Fruit fly (Drosophila melanogaster) whole organism, embryonic: ENCODE measurements around the gene CG31792.

Source experiments
- CG10565 ChIP-seq: fragments of 200-800 bp; sonication (Bioruptor generic); optimal IDR thresholded peaks from 3 replicates; lab custom pipeline; 2016; ENCODE audit warnings: missing biosample characterization, mild to moderate bottlenecking, missing genetic modification characterization
- CG10979 ChIP-seq: fragments of 200-800 bp; sonication (Bioruptor generic); optimal IDR thresholded peaks from 2 replicates; lab custom pipeline; 2018; ENCODE audit warnings: missing biosample characterization, mild to moderate bottlenecking, missing genetic modification characterization, moderate library complexity
- CG11696 ChIP-seq: fragments of 200-800 bp; sonication (Bioruptor generic); IDR thresholded peaks from 2 replicates; pipeline ENCODE4 v1.3.6; 2022; ENCODE audit warnings: missing biosample characterization, missing genetic modification characterization
- CG12769 ChIP-seq: fragments of 200-800 bp; sonication (Bioruptor generic); optimal IDR thresholded peaks from 2 replicates; lab custom pipeline; 2019; ENCODE audit warnings: missing biosample characterization, mild to moderate bottlenecking, missing genetic modification characterization, moderate library complexity
- CG12942 ChIP-seq: fragments of 200-800 bp; sonication (Bioruptor generic); optimal IDR thresholded peaks from 3 replicates; lab custom pipeline; 2016; ENCODE audit warnings: missing biosample characterization, missing genetic modification characterization
- CG1603 ChIP-seq: fragments of 200-800 bp; sonication (Bioruptor generic); optimal IDR thresholded peaks from 2 replicates; lab custom pipeline; 2019; ENCODE audit warnings: missing biosample characterization, mild to moderate bottlenecking, missing genetic modification characterization, moderate library complexity
- CG33213 ChIP-seq: fragments of 200-800 bp; sonication (Bioruptor generic); optimal IDR thresholded peaks from 3 replicates; lab custom pipeline; 2016; ENCODE audit warnings: missing biosample characterization, missing genetic modification characterization
- CG4707 ChIP-seq: fragments of 200-800 bp; sonication (Bioruptor generic); optimal IDR thresholded peaks from 2 replicates; lab custom pipeline; 2018; ENCODE audit warnings: missing biosample characterization, mild to moderate bottlenecking, missing genetic modification characterization, moderate library complexity
- CG5953 ChIP-seq: fragments of 200-800 bp; sonication (Bioruptor generic); IDR thresholded peaks from 2 replicates; pipeline ENCODE4 v1.3.6; 2022; ENCODE audit warnings: missing biosample characterization, missing genetic modification characterization
- CG6683 ChIP-seq: fragments of 200-800 bp; sonication (Bioruptor generic); optimal IDR thresholded peaks from 2 replicates; lab custom pipeline; 2017; ENCODE audit warnings: missing biosample characterization, mild to moderate bottlenecking, missing genetic modification characterization, missing genetic modification reagents
- CG7928 ChIP-seq: fragments of 200-800 bp; sonication (Bioruptor generic); optimal IDR thresholded peaks from 2 replicates; lab custom pipeline; 2017; ENCODE audit warnings: missing biosample characterization, mild to moderate bottlenecking, missing genetic modification characterization
- CG8290 ChIP-seq, 3 experiments: fragments of 200-800 bp; sonication (Bioruptor generic); optimal IDR thresholded peaks; 2 replicates each; lab custom pipeline; 2016 to 2019; ENCODE audit warnings: missing biosample characterization in 3 of 3, missing genetic modification characterization in 3 of 3, mild to moderate bottlenecking in 2 of 3, moderate library complexity in 1 of 3
- CG9797 ChIP-seq: fragments of 200-800 bp; sonication (Bioruptor generic); optimal IDR thresholded peaks from 3 replicates; lab custom pipeline; 2018; ENCODE audit warnings: missing biosample characterization, mild to moderate bottlenecking, missing genetic modification characterization
- CHES-1-like ChIP-seq: fragments of 200-800 bp; sonication (Bioruptor generic); optimal IDR thresholded peaks from 2 replicates; lab custom pipeline; 2016; ENCODE audit warnings: missing biosample characterization, missing genetic modification characterization
- Dek ChIP-seq: fragments of 200-800 bp; sonication (Bioruptor generic); optimal IDR thresholded peaks from 3 replicates; lab custom pipeline; 2019; ENCODE audit warnings: missing biosample characterization, mild to moderate bottlenecking, missing genetic modification characterization, moderate library complexity
- Dfd ChIP-seq, 2 experiments: fragments of >200 bp; optimal IDR thresholded peaks; 2 replicates each; lab custom pipeline; 2017; ENCODE audit warnings: missing biosample characterization in 2 of 2, missing genetic modification characterization in 2 of 2
- Dip2 ChIP-seq: fragments of 200-800 bp; sonication (Bioruptor generic); IDR thresholded peaks from 2 replicates; pipeline ENCODE4 v1.3.6; 2022; ENCODE audit warnings: missing biosample characterization, missing genetic modification characterization
- E2f1 ChIP-seq: fragments of 200-800 bp; sonication (Bioruptor generic); IDR thresholded peaks from 2 replicates; pipeline ENCODE4 v1.3.6; 2022; ENCODE audit warnings: missing biosample characterization, missing genetic modification characterization
- H15 ChIP-seq: fragments of 200-800 bp; sonication (Bioruptor generic); IDR thresholded peaks from 3 replicates; pipeline ENCODE4 v1.3.6; 2022; ENCODE audit warnings: missing biosample characterization, missing genetic modification characterization
- Hr78 ChIP-seq, 2 experiments: fragments of 200-800 bp in 1 of 2; fragments of >200 bp in 1 of 2; sonication (Bioruptor generic) in 1 of 2; optimal IDR thresholded peaks; 2 replicates each; lab custom pipeline; 2017 to 2019; ENCODE audit warnings: missing biosample characterization in 2 of 2, missing genetic modification characterization in 2 of 2, mild to moderate bottlenecking in 1 of 2, moderate library complexity in 1 of 2
- Kr ChIP-seq: fragments of 200-800 bp; sonication (Bioruptor generic); optimal IDR thresholded peaks from 2 replicates; lab custom pipeline; 2017; ENCODE audit warnings: missing biosample characterization, mild to moderate bottlenecking, missing genetic modification characterization
- Lim3 ChIP-seq: fragments of 200-800 bp; sonication (Bioruptor generic); IDR thresholded peaks from 2 replicates; pipeline ENCODE4 v1.3.6; 2022; ENCODE audit warnings: missing biosample characterization, missing genetic modification characterization
- Med ChIP-seq: fragments of 200-800 bp; sonication (Bioruptor generic); peaks from one replicate; lab custom pipeline; 2016; ENCODE audit warnings: missing biosample characterization, missing genetic modification characterization, mild to moderate bottlenecking, inconsistent platforms, moderate library complexity
- Meics ChIP-seq: fragments of 200-800 bp; sonication (Bioruptor generic); optimal IDR thresholded peaks from 2 replicates; lab custom pipeline; 2017; ENCODE audit warnings: missing biosample characterization, mild to moderate bottlenecking, missing genetic modification characterization
- NC2β ChIP-seq: fragments of 200-800 bp; sonication (Bioruptor generic); optimal IDR thresholded peaks from 2 replicates; lab custom pipeline; 2016; ENCODE audit warnings: missing biosample characterization, missing genetic modification characterization
- Oli ChIP-seq: fragments of 200-800 bp; sonication (Bioruptor generic); optimal IDR thresholded peaks from 2 replicates; lab custom pipeline; 2018; ENCODE audit warnings: missing biosample characterization, mild to moderate bottlenecking, missing genetic modification characterization, moderate library complexity
- ac ChIP-seq: fragments of 200-800 bp; sonication (Bioruptor generic); optimal IDR thresholded peaks from 3 replicates; lab custom pipeline; 2017; ENCODE audit warnings: missing biosample characterization, mild to moderate bottlenecking, missing genetic modification characterization
- az2 ChIP-seq: fragments of 200-800 bp; sonication (Bioruptor generic); optimal IDR thresholded peaks from 3 replicates; lab custom pipeline; 2016; ENCODE audit warnings: missing biosample characterization, missing genetic modification characterization
- br ChIP-seq: fragments of >200 bp; optimal IDR thresholded peaks from 2 replicates; lab custom pipeline; 2017
- caup ChIP-seq: fragments of 200-800 bp; sonication (Bioruptor generic); optimal IDR thresholded peaks from 3 replicates; lab custom pipeline; 2017; ENCODE audit warnings: missing biosample characterization, mild to moderate bottlenecking, missing genetic modification characterization, moderate library complexity; ENCODE audit not compliant: severe bottlenecking
- esg ChIP-seq: fragments of 200-800 bp; sonication (Bioruptor generic); conservative IDR thresholded peaks from 2 replicates; pipeline ENCODE4 v1.3.6; 2022; ENCODE audit warnings: missing biosample characterization, missing genetic modification characterization
- fd96Cb ChIP-seq: fragments of 200-800 bp; sonication (Bioruptor generic); optimal IDR thresholded peaks from 2 replicates; lab custom pipeline; 2018; ENCODE audit warnings: missing biosample characterization, mild to moderate bottlenecking, missing genetic modification characterization, moderate library complexity
- gsb ChIP-seq: fragments of 200-800 bp; sonication (Bioruptor generic); IDR thresholded peaks from 2 replicates; pipeline ENCODE4 v1.3.6; 2022; ENCODE audit warnings: missing biosample characterization, missing genetic modification characterization
- jigr1 ChIP-seq: fragments of 200-800 bp; sonication (Bioruptor generic); IDR thresholded peaks from 3 replicates; pipeline ENCODE4 v1.3.6; 2022; ENCODE audit warnings: missing biosample characterization, missing genetic modification characterization
- lola ChIP-seq, 3 experiments: fragments of >200 bp in 2 of 3; fragments of 200-800 bp in 1 of 3; sonication (Bioruptor generic) in 1 of 3; optimal IDR thresholded peaks; 2 replicates each; lab custom pipeline; 2017 to 2019; ENCODE audit warnings: missing biosample characterization in 3 of 3, missing genetic modification characterization in 3 of 3, mild to moderate bottlenecking in 1 of 3, moderate library complexity in 1 of 3
- onecut ChIP-seq: fragments of 200-800 bp; sonication (Bioruptor generic); IDR thresholded peaks from 2 replicates; pipeline ENCODE4 v1.3.6; 2022; ENCODE audit warnings: missing biosample characterization, missing genetic modification characterization
- pb ChIP-seq: fragments of 200-800 bp; sonication (Bioruptor generic); optimal IDR thresholded peaks from 3 replicates; lab custom pipeline; 2016; ENCODE audit warnings: missing biosample characterization, missing genetic modification characterization
- pita ChIP-seq: fragments of 200-800 bp; sonication (Bioruptor generic); optimal IDR thresholded peaks from 2 replicates; lab custom pipeline; 2017; ENCODE audit warnings: missing biosample characterization, mild to moderate bottlenecking, missing genetic modification characterization
- row ChIP-seq: fragments of 200-800 bp; sonication (Bioruptor generic); IDR thresholded peaks from 3 replicates; pipeline ENCODE4 v1.3.6; 2022; ENCODE audit warnings: missing biosample characterization, missing genetic modification characterization
- seq ChIP-seq: fragments of 200-800 bp; sonication (Bioruptor generic); IDR thresholded peaks from 2 replicates; pipeline ENCODE4 v1.3.6; 2022; ENCODE audit warnings: missing biosample characterization, missing genetic modification characterization
- shn ChIP-seq: fragments of 200-800 bp; sonication (Bioruptor generic); optimal IDR thresholded peaks from 3 replicates; lab custom pipeline; 2016; ENCODE audit warnings: missing biosample characterization, missing genetic modification characterization
- sr ChIP-seq: fragments of 200-800 bp; sonication (Bioruptor generic); IDR thresholded peaks from 3 replicates; pipeline ENCODE4 v1.3.6; 2022; ENCODE audit warnings: missing biosample characterization, missing genetic modification characterization
- sug ChIP-seq: fragments of 200-800 bp; optimal IDR thresholded peaks from 2 replicates; lab custom pipeline; 2019; ENCODE audit warnings: missing biosample characterization, mild to moderate bottlenecking, missing genetic modification characterization, moderate library complexity
- tap ChIP-seq: fragments of 200-800 bp; optimal IDR thresholded peaks from 3 replicates; lab custom pipeline; 2019; ENCODE audit warnings: missing biosample characterization, mild to moderate bottlenecking, missing genetic modification characterization, moderate library complexity
- unc-4 ChIP-seq: fragments of 200-800 bp; sonication (Bioruptor generic); IDR thresholded peaks from 2 replicates; pipeline ENCODE4 v1.3.6; 2022; ENCODE audit warnings: missing biosample characterization, missing genetic modification characterization; ENCODE audit not compliant: partially characterized antibody
- usp ChIP-seq: fragments of >200 bp; optimal IDR thresholded peaks from 2 replicates; lab custom pipeline; 2017; ENCODE audit warnings: missing biosample characterization, missing genetic modification characterization
- wek ChIP-seq: fragments of 200-800 bp; sonication (Bioruptor generic); optimal IDR thresholded peaks from 3 replicates; lab custom pipeline; 2018; ENCODE audit warnings: missing biosample characterization, mild to moderate bottlenecking, missing genetic modification characterization, moderate library complexity
- z ChIP-seq: fragments of 200-800 bp; sonication (Bioruptor generic); IDR thresholded peaks from 3 replicates; pipeline ENCODE4 v1.3.6; 2022; ENCODE audit warnings: missing biosample characterization, missing genetic modification characterization
- zfh1 ChIP-seq: fragments of 200-800 bp; sonication (Bioruptor generic); IDR thresholded peaks from 3 replicates; pipeline ENCODE4 v1.3.6; 2022; ENCODE audit warnings: missing biosample characterization, missing genetic modification characterization
- zfh2 ChIP-seq: fragments of 200-800 bp; sonication (Bioruptor generic); optimal IDR thresholded peaks from 2 replicates; lab custom pipeline; 2016; ENCODE audit warnings: missing biosample characterization, missing genetic modification characterization

The CG31792 gene

dm6 chr2L:18953512-18954254 is 43.6 kb upstream of the CG31792 start (continued):
- TF ChIP-seq CG8290 (GFP tag; optimal IDR thresholded peaks at IDR 0.05; lab: Kevin White, UChicago), result no peak
- no peak for TF ChIP-seq CG8290 (tag; optimal IDR thresholded peaks at IDR 0.05; lab: Kevin White, UChicago)
- no peak for TF ChIP-seq usp (GFP tag; lab: Kevin White, UChicago)
- no peak for TF ChIP-seq Kr (GFP tag; lab: Kevin White, UChicago)
- TF ChIP-seq z, result no peak
- TF ChIP-seq shn, result no peak
- peak; percentile 66 for TF ChIP-seq row (GFP tag; lab: Robert Waterston, UW)
- TF ChIP-seq Dfd (GFP tag; optimal IDR thresholded peaks at IDR 0.05; lab: Kevin White, UChicago), result no peak
- no peak for TF ChIP-seq CG7928 (GFP tag; lab: Kevin White, UChicago)
- TF ChIP-seq ac, result no peak
- TF ChIP-seq CG11696, result 0 out of 2 replicates have a peak, but pooled peaks have one; percentile 8
- no peak for TF ChIP-seq Lim3 (GFP tag; lab: Robert Waterston, UW)
- no peak for TF ChIP-seq pita
- TF ChIP-seq esg (GFP tag; lab: Robert Waterston, UW), result no peak
- no peak for TF ChIP-seq jigr1 (GFP tag; lab: Robert Waterston, UW)
- TF ChIP-seq Dek (tag; lab: Kevin White, UChicago), result peak; percentile 36
- TF ChIP-seq H15 (GFP tag; lab: Robert Waterston, UW), result no peak
- TF ChIP-seq sug (tag; lab: Kevin White, UChicago), result no peak
- TF ChIP-seq NC2β (GFP tag; lab: Kevin White, UChicago), result no peak
- TF ChIP-seq CG12942, result no peak
- TF ChIP-seq Dip2 (GFP tag; lab: Robert Waterston, UW), result no peak
- TF ChIP-seq zfh1 (GFP tag; lab: Robert Waterston, UW), result no peak
- no peak for TF ChIP-seq CG33213
- no peak for TF ChIP-seq gsb (GFP tag; lab: Robert Waterston, UW)
- no peak for TF ChIP-seq unc-4 (GFP tag; lab: Robert Waterston, UW)
- no peak for TF ChIP-seq Med (GFP tag; lab: Kevin White, UChicago)
- TF ChIP-seq CG1603 (tag; lab: Kevin White, UChicago), result no peak
- no peak for TF ChIP-seq CG5953 (GFP tag; lab: Robert Waterston, UW)
- TF ChIP-seq CG10979 (tag; lab: Kevin White, UChicago), result peak; percentile 27
- peak; percentile 18 for TF ChIP-seq fd96Cb (tag; lab: Kevin White, UChicago)
- TF ChIP-seq Meics (GFP tag; lab: Kevin White, UChicago), result peak; percentile 73
- no peak for TF ChIP-seq Hr78 (GFP tag; optimal IDR thresholded peaks at IDR 0.05; lab: Kevin White, UChicago)
- TF ChIP-seq az2, result peak; percentile 29
- no peak for TF ChIP-seq CHES-1-like (GFP tag; lab: Kevin White, UChicago)
- no peak for TF ChIP-seq zfh2 (GFP tag; lab: Kevin White, UChicago)
- TF ChIP-seq tap, result no peak
- no peak for TF ChIP-seq CG6683 (GFP tag; lab: Kevin White, UChicago)
- no peak for TF ChIP-seq CG12769 (tag; lab: Kevin White, UChicago)
- peak in 1 of 3 experiments; percentile 21 for TF ChIP-seq lola (GFP tag; optimal IDR thresholded peaks at IDR 0.05; lab: Kevin White, UChicago)
- no peak for TF ChIP-seq onecut (GFP tag; lab: Robert Waterston, UW)
- TF ChIP-seq CG9797 (GFP tag; lab: Kevin White, UChicago), result no peak
- peak; percentile 10 for TF ChIP-seq Oli (tag; lab: Kevin White, UChicago)
- TF ChIP-seq CG4707 (GFP tag; lab: Kevin White, UChicago), result no peak
- no peak for TF ChIP-seq caup (GFP tag; lab: Kevin White, UChicago)
- TF ChIP-seq sr (GFP tag; lab: Robert Waterston, UW), result no peak
- TF ChIP-seq CG10565, result no peak
- TF ChIP-seq pb (GFP tag; lab: Kevin White, UChicago), result no peak
- peak; percentile 26; the same call in 1 of the 2 replicates for TF ChIP-seq E2f1 (GFP tag; lab: Robert Waterston, UW)
- TF ChIP-seq seq (GFP tag; lab: Robert Waterston, UW), result no peak
- TF ChIP-seq wek (GFP tag; lab: Kevin White, UChicago), result no peak
- TF ChIP-seq br, result no peak
